Fruit fly (Drosophila melanogaster): ENCODE results near the gene Dnaaf5.
A peak's percentile ranks its signal among the peaks of the same experiment; 100 is the strongest.

The Dnaaf5 gene

DNA sequence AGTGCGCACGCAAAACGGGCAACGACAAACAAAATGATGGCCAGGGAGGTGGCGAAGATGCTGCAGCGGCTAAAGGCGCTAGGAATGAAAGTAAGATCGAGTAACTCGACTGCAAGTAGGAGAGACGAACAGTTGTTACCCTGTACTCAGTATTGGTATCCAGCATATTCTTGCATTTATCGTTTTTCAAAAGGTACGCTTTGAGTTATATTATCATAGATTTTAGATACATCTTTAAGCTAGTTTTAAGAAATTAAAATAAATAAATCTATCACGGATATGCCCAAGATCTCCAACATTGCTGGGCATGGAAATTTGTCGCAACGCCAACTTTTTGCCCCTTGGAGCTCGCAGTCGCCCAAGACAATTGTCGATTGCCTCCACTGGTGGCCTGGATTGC lies 26.3 kb upstream of the Dnaaf5 start (continued):
- TF ChIP-seq oc (tag; optimal IDR thresholded peaks at IDR 0.05) (no peak), Dek (tag; optimal IDR thresholded peaks at IDR 0.05) (no peak), gt (GFP tag; IDR thresholded peaks at IDR 0.05) (no peak), bigmax (GFP tag; optimal IDR thresholded peaks at IDR 0.05) (no peak), ap (GFP tag; IDR thresholded peaks at IDR 0.05) (no peak), eve (GFP tag; optimal IDR thresholded peaks at IDR 0.05) (no peak), zf30C (GFP tag; optimal IDR thresholded peaks at IDR 0.05) (no peak), Max (GFP tag; optimal IDR thresholded peaks at IDR 0.05) (no peak), aop (GFP tag; IDR thresholded peaks at IDR 0.05) (no peak), amos (GFP tag; IDR thresholded peaks at IDR 0.05; ENCODE audit: partially characterized antibody) (no peak), schlank (tag; optimal IDR thresholded peaks at IDR 0.05) (no peak), CG15479 (GFP tag; optimal IDR thresholded peaks at IDR 0.05) (no peak), Antp (GFP tag; optimal IDR thresholded peaks at IDR 0.05) (no peak), CG31441 (GFP tag; IDR thresholded peaks at IDR 0.05) (no peak), fd3F (GFP tag; optimal IDR thresholded peaks at IDR 0.05) (no peak), tgo (GFP tag; IDR thresholded peaks at IDR 0.05) (peak; percentile 44; the same call in 2 of the 3 replicates), Dp (GFP tag; optimal IDR thresholded peaks at IDR 0.05) (no peak), wor (GFP tag; IDR thresholded peaks at IDR 0.05) (no peak), fd96Cb (tag; optimal IDR thresholded peaks at IDR 0.05) (no peak), Dref (GFP tag; IDR thresholded peaks at IDR 0.05) (no peak), CG10147 (GFP tag; optimal IDR thresholded peaks at IDR 0.05) (no peak), Ssrp (tag; optimal IDR thresholded peaks at IDR 0.05) (peak; percentile 2), CG10209 (GFP tag; optimal IDR thresholded peaks at IDR 0.05) (no peak), slou (GFP tag; optimal IDR thresholded peaks at IDR 0.05) (no peak), Mes4 (GFP tag; optimal IDR thresholded peaks at IDR 0.05) (no peak), CG2116 (GFP tag; optimal IDR thresholded peaks at IDR 0.05) (no peak), CG13296 (GFP tag; optimal IDR thresholded peaks at IDR 0.05) (no peak), bcd (GFP tag; optimal IDR thresholded peaks at IDR 0.05) (no peak), CoRest (tag; optimal IDR thresholded peaks at IDR 0.05) (no peak), stwl (tag; optimal IDR thresholded peaks at IDR 0.05) (no peak), CG8924 (tag; optimal IDR thresholded peaks at IDR 0.05) (no peak), CG10431 (GFP tag; optimal IDR thresholded peaks at IDR 0.05) (no peak), CG11560 (tag; IDR thresholded peaks at IDR 0.05) (0 out of 3 replicates have a peak, but pooled peaks have one; percentile 19), row (GFP tag; IDR thresholded peaks at IDR 0.05) (peak; percentile 57), CG17361 (GFP tag; IDR thresholded peaks at IDR 0.05) (no peak), Neu2 (GFP tag; optimal IDR thresholded peaks at IDR 0.05; ENCODE audit: borderline replicate concordance) (no peak), Asciz (GFP tag; optimal IDR thresholded peaks at IDR 0.05) (no peak), repo (GFP tag; optimal IDR thresholded peaks at IDR 0.05) (no peak), CG42726 (GFP tag; IDR thresholded peaks at IDR 0.05; ENCODE audit: partially characterized antibody) (no peak), CG30431 (GFP tag; optimal IDR thresholded peaks at IDR 0.05) (no peak), HmgZ (tag; optimal IDR thresholded peaks at IDR 0.05) (no peak), Bdp1 (GFP tag; optimal IDR thresholded peaks at IDR 0.05) (no peak), BtbVII (GFP tag; optimal IDR thresholded peaks at IDR 0.05) (no peak), CG7357 (GFP tag; IDR thresholded peaks at IDR 0.05) (no peak), Gug (GFP tag; IDR thresholded peaks at IDR 0.05) (no peak), sens (GFP tag) (peak; percentile 79), tio (GFP tag; optimal IDR thresholded peaks at IDR 0.05) (no peak), Fer3 (tag; optimal IDR thresholded peaks at IDR 0.05) (no peak), salm (tag; optimal IDR thresholded peaks at IDR 0.05) (no peak), CG7372 (GFP tag; IDR thresholded peaks at IDR 0.05) (no peak), CG4617 (GFP tag; optimal IDR thresholded peaks at IDR 0.05; ENCODE audit: borderline replicate concordance) (no peak), CG6272 (GFP tag; IDR thresholded peaks at IDR 0.05) (no peak)
